Worm (Caenorhabditis elegans) whole organism, mixed stage, embryonic: Measurements from ENCODE around the gene ZK287.1.

ENCODE experiments used
- ceh-43 ChIP-seq: fragments of 200-800 bp; sonication (Bioruptor generic); optimal IDR thresholded peaks from 2 replicates; lab custom pipeline; 2018; ENCODE audit warnings: mild to moderate bottlenecking, missing genetic modification characterization, moderate library complexity, missing compliant biosample characterization
- elt-1 ChIP-seq: sonication (generic microtip); optimal IDR thresholded peaks from 2 replicates; lab custom pipeline; 2017; ENCODE audit warnings: missing genetic modification characterization, mild to moderate bottlenecking, missing compliant biosample characterization, antibody characterized with exemption, moderate library complexity, borderline replicate concordance; ENCODE audit not compliant: insufficient read depth
- lin-13 ChIP-seq: fragments of 150-350 bp; optimal IDR thresholded peaks from 2 replicates; lab custom pipeline; 2014; ENCODE audit warnings: missing biosample characterization, missing genetic modification characterization
- nhr-237 ChIP-seq: fragments of 150-350 bp; optimal IDR thresholded peaks from 2 replicates; lab custom pipeline; 2014; ENCODE audit warnings: missing biosample characterization, missing genetic modification characterization
- nhr-28 ChIP-seq: fragments of 150-350 bp; optimal IDR thresholded peaks from 2 replicates; lab custom pipeline; 2014; ENCODE audit warnings: missing biosample characterization, missing genetic modification characterization
- pha-4 ChIP-seq: fragments of 150-350 bp; optimal IDR thresholded peaks from 2 replicates; lab custom pipeline; 2018; ENCODE audit warnings: missing biosample characterization, missing genetic modification reagents, missing genetic modification characterization
- unc-39 ChIP-seq: fragments of 150-350 bp; optimal IDR thresholded peaks from 2 replicates; lab custom pipeline; 2014; ENCODE audit warnings: missing biosample characterization, missing genetic modification characterization
- unc-62 ChIP-seq: fragments of 150-350 bp; optimal IDR thresholded peaks from 2 replicates; lab custom pipeline; 2014; ENCODE audit warnings: missing biosample characterization, missing genetic modification reagents, missing genetic modification characterization

- no peak for TF ChIP-seq nhr-237
- no peak for TF ChIP-seq unc-39 (tag; lab: Kevin White, UChicago)
- TF ChIP-seq lin-13: no peak
- TF ChIP-seq ceh-43: no peak
- no peak for TF ChIP-seq unc-62 (GFP tag; lab: Kevin White, UChicago)
- TF ChIP-seq pha-4 (tag; lab: Kevin White, UChicago): no peak
- no peak for TF ChIP-seq elt-1 (tag; lab: Kevin White, UChicago)
- no peak for TF ChIP-seq nhr-28 (tag; lab: Kevin White, UChicago)
Measured at ce11 chrV:9706592-9706991, 40.1 kb downstream of the ZK287.1 start.
